Worm (Caenorhabditis elegans) whole organism, L3 larva: ENCODE measurements around the gene alg-4.
A peak's percentile ranks its signal among the peaks of the same experiment; 100 is the strongest.

Experiments
- R02D3.7 ChIP-seq: fragments of 150-350 bp; optimal IDR thresholded peaks from 2 replicates; lab custom pipeline; 2014; ENCODE audit warnings: missing biosample characterization, missing genetic modification characterization
- aly-2 ChIP-seq: fragments of 150-350 bp; optimal IDR thresholded peaks from 2 replicates; lab custom pipeline; 2014; ENCODE audit warnings: missing biosample characterization, missing genetic modification characterization
- ama-1 ChIP-seq: fragments of 150-350 bp; optimal IDR thresholded peaks from 2 replicates; lab custom pipeline; 2018
- ceh-16 ChIP-seq: sonication (generic microtip); optimal IDR thresholded peaks from 2 replicates; lab custom pipeline; 2017; ENCODE audit warnings: missing biosample characterization, missing genetic modification characterization
- ceh-28 ChIP-seq: fragments of 150-350 bp; optimal IDR thresholded peaks from 2 replicates; lab custom pipeline; 2014; ENCODE audit warnings: missing biosample characterization, missing genetic modification reagents, missing genetic modification characterization
- ceh-82 ChIP-seq: fragments of 150-350 bp; optimal IDR thresholded peaks from 2 replicates; lab custom pipeline; 2014; ENCODE audit warnings: missing biosample characterization, missing genetic modification characterization
- ceh-9 ChIP-seq: sonication (generic microtip); optimal IDR thresholded peaks from 2 replicates; lab custom pipeline; 2018; ENCODE audit warnings: missing biosample characterization, missing genetic modification characterization
- daf-12 ChIP-seq: fragments of 150-350 bp; optimal IDR thresholded peaks from 2 replicates; lab custom pipeline; 2014; ENCODE audit warnings: missing biosample characterization, missing genetic modification reagents, missing genetic modification characterization
- egl-27 ChIP-seq: sonication (generic microtip); optimal IDR thresholded peaks from 4 replicates; lab custom pipeline; 2017; ENCODE audit warnings: missing biosample characterization, missing genetic modification reagents, missing genetic modification characterization
- elt-1 ChIP-seq: fragments of 150-350 bp; optimal IDR thresholded peaks from 2 replicates; lab custom pipeline; 2014; ENCODE audit warnings: missing biosample characterization, missing genetic modification characterization
- elt-2 ChIP-seq: sonication (generic microtip); optimal IDR thresholded peaks from 2 replicates; lab custom pipeline; 2016; ENCODE audit warnings: missing genetic modification reagents, mild to moderate bottlenecking, missing genetic modification characterization, missing compliant biosample characterization
- elt-3 ChIP-seq, 3 experiments: fragments of 150-350 bp in 1 of 3; sonication (generic microtip) in 2 of 3; optimal IDR thresholded peaks; 2 replicates in 2 of 3; 4 replicates in 1 of 3; lab custom pipeline; 2014 to 2017; ENCODE audit warnings: missing biosample characterization in 3 of 3, missing genetic modification characterization in 3 of 3
- eor-1 ChIP-seq, 2 experiments: fragments of 150-350 bp; optimal IDR thresholded peaks; 2 replicates each; lab custom pipeline; 2014 to 2018; ENCODE audit warnings: missing biosample characterization in 2 of 2, missing genetic modification characterization in 2 of 2
- fkh-10 ChIP-seq: sonication (generic microtip); optimal IDR thresholded peaks from 2 replicates; lab custom pipeline; 2017; ENCODE audit warnings: missing biosample characterization, missing genetic modification reagents, missing genetic modification characterization
- fkh-2 ChIP-seq: fragments of 150-350 bp; optimal IDR thresholded peaks from 2 replicates; lab custom pipeline; 2014; ENCODE audit warnings: missing biosample characterization, missing genetic modification reagents, missing genetic modification characterization
- fos-1 ChIP-seq: fragments of 150-350 bp; optimal IDR thresholded peaks from 2 replicates; lab custom pipeline; 2014; ENCODE audit warnings: missing biosample characterization, missing genetic modification characterization
- hmg-11 ChIP-seq: sonication (generic microtip); optimal IDR thresholded peaks from 2 replicates; lab custom pipeline; 2016; ENCODE audit warnings: missing genetic modification characterization, missing compliant biosample characterization
- jun-1 ChIP-seq: fragments of 150-350 bp; optimal IDR thresholded peaks from 2 replicates; lab custom pipeline; 2014; ENCODE audit warnings: missing biosample characterization, missing genetic modification reagents, missing genetic modification characterization
- lin-39 ChIP-seq: fragments of 150-350 bp; optimal IDR thresholded peaks from 2 replicates; lab custom pipeline; 2018; ENCODE audit warnings: missing biosample characterization, missing genetic modification reagents, missing genetic modification characterization
- mdl-1 ChIP-seq: fragments of 150-350 bp; optimal IDR thresholded peaks from 2 replicates; lab custom pipeline; 2014; ENCODE audit warnings: missing biosample characterization, missing genetic modification characterization
- nfya-1 ChIP-seq: sonication (generic microtip); optimal IDR thresholded peaks from 2 replicates; lab custom pipeline; 2017; ENCODE audit warnings: missing genetic modification characterization, mild to moderate bottlenecking, missing compliant biosample characterization, antibody characterized with exemption, moderate library complexity; ENCODE audit not compliant: insufficient read depth
- nhr-11 ChIP-seq: fragments of 150-350 bp; optimal IDR thresholded peaks from 2 replicates; lab custom pipeline; 2014; ENCODE audit warnings: missing biosample characterization, missing genetic modification characterization
- nhr-23 ChIP-seq: fragments of 150-350 bp; optimal IDR thresholded peaks from 2 replicates; lab custom pipeline; 2014; ENCODE audit warnings: missing biosample characterization, missing genetic modification reagents, missing genetic modification characterization
- nhr-25 ChIP-seq: sonication (generic microtip); optimal IDR thresholded peaks from 2 replicates; lab custom pipeline; 2017; ENCODE audit warnings: missing biosample characterization, missing genetic modification characterization
- nhr-43 ChIP-seq: sonication (generic microtip); optimal IDR thresholded peaks from 2 replicates; lab custom pipeline; 2016; ENCODE audit warnings: mild to moderate bottlenecking, missing genetic modification characterization, missing compliant biosample characterization; ENCODE audit not compliant: poor library complexity, severe bottlenecking
- nhr-67 ChIP-seq: fragments of 150-350 bp; optimal IDR thresholded peaks from 2 replicates; lab custom pipeline; 2014; ENCODE audit warnings: missing biosample characterization, missing genetic modification characterization
- pha-4 ChIP-seq: fragments of 150-350 bp; optimal IDR thresholded peaks from 2 replicates; lab custom pipeline; 2014; ENCODE audit warnings: missing biosample characterization, missing genetic modification reagents, missing genetic modification characterization
- pqm-1 ChIP-seq: fragments of 150-350 bp; optimal IDR thresholded peaks from 2 replicates; lab custom pipeline; 2017; ENCODE audit warnings: missing biosample characterization, missing genetic modification characterization, inconsistent platforms
- sea-2 ChIP-seq: fragments of 150-350 bp; sonication (generic microtip); optimal IDR thresholded peaks from 4 replicates; lab custom pipeline; 2014; ENCODE audit warnings: missing biosample characterization, missing genetic modification reagents, missing genetic modification characterization
- skn-1 ChIP-seq: fragments of 150-350 bp; optimal IDR thresholded peaks from 2 replicates; lab custom pipeline; 2014; ENCODE audit warnings: missing biosample characterization, missing genetic modification characterization
- snpc-4 ChIP-seq: fragments of 150-350 bp; optimal IDR thresholded peaks from 2 replicates; lab custom pipeline; 2014; ENCODE audit warnings: missing biosample characterization, missing genetic modification characterization
- tbx-2 ChIP-seq: sonication (generic microtip); optimal IDR thresholded peaks from 2 replicates; lab custom pipeline; 2016; ENCODE audit warnings: mild to moderate bottlenecking, missing genetic modification characterization, missing compliant biosample characterization
- unc-39 ChIP-seq: sonication (generic microtip); optimal IDR thresholded peaks from 4 replicates; lab custom pipeline; 2017; ENCODE audit warnings: missing biosample characterization, missing genetic modification characterization
- unc-62 ChIP-seq: fragments of 150-350 bp; sonication (generic microtip); optimal IDR thresholded peaks from 4 replicates; lab custom pipeline; 2014; ENCODE audit warnings: missing biosample characterization, missing genetic modification reagents, missing genetic modification characterization
- zag-1 ChIP-seq: fragments of 150-350 bp; optimal IDR thresholded peaks from 2 replicates; lab custom pipeline; 2014; ENCODE audit warnings: missing biosample characterization, missing genetic modification characterization
- ztf-11 ChIP-seq: fragments of 150-350 bp; optimal IDR thresholded peaks from 2 replicates; lab custom pipeline; 2014; ENCODE audit warnings: missing biosample characterization, missing genetic modification characterization

alg-4 gene

DNA sequence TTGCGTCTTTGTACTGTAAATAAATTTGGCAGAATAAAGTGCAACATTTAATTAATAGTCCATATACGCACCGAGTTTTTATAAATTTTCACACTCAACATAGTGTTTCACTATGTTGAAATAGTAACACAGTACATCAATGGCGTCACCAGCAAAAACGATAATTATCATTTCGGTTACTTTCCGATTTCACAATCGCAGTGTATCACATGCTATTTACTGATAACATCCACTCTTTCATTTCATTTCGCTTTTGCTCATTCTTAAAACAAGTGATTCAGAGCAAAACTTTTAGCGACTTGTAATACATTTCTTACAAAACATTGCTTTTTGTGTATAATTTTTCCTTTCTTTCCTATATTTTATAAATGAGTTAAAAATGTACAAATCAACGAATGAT, 22.5 kb upstream of the alg-4 start, which contains the start of gene cbp-3:
Gene cbp-3, plus strand, starts transcription at position 272 of the 400 bp plus-strand sequence.
- TF ChIP-seq unc-62 (GFP tag; lab: Kevin White, UChicago) (no peak), elt-2 (tag; lab: Kevin White, UChicago) (peak; percentile 83), ceh-82 (tag; lab: Kevin White, UChicago) (no peak), ama-1 (lab: Kevin White, UChicago) (no peak), nhr-43 (no peak), lin-39 (tag; lab: Kevin White, UChicago) (no peak), pqm-1 (tag; lab: Kevin White, UChicago) (peak; percentile 93), jun-1 (tag; lab: Kevin White, UChicago) (no peak), pha-4 (tag; lab: Kevin White, UChicago) (peak; percentile 66), nhr-67 (no peak)

DNA sequence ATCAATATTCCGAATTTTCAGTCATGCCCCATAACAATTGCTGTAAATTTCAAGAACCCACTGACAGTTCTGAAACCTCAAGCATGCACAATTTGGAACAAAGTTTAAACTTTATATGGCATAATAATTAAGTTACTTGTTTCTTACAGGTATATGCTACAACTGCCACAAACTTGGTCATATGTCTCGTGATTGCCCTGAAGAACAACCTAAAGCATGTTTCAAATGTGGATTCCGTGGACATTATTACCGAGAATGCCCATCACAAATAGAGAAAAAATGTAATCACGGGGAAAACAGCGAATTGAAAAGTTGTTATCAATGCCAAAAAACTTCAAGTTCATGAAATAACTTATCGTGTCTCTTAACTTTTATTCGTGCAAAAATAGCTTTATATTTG, 21.8 kb upstream of the alg-4 start:
- TF ChIP-seq elt-2 (tag; lab: Kevin White, UChicago) (peak; percentile 17), snpc-4 (tag; lab: Kevin White, UChicago) (no peak)

DNA sequence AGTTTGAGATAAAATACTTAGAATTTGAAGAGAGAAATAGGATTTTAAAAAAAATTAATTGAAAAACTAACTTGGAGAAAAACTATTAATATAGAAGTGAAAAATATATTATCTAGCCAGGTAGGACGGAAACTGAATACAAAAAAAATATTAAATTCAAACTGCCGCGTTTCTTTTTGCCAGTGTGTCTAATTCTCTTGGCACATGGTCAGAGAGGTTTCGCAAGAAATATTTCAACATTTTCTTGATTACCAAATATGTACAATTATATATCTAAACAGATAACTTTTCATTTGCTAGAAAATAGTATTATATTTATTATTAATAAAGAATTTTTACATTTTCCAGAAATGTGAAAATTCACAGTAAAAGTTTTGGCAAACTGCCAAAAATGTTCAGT, 21.3 kb upstream of the alg-4 start:
- TF ChIP-seq R02D3.7 (tag; lab: Kevin White, UChicago), result no peak
- TF ChIP-seq egl-27, result no peak
- no peak for TF ChIP-seq ceh-9 (tag; lab: Kevin White, UChicago)
- TF ChIP-seq nhr-11, result no peak
- TF ChIP-seq daf-12, result no peak
- TF ChIP-seq fos-1 (tag; lab: Kevin White, UChicago), result no peak
- TF ChIP-seq mdl-1 (tag; lab: Kevin White, UChicago), result no peak
- TF ChIP-seq elt-2 (tag; lab: Kevin White, UChicago), result no peak
- TF ChIP-seq lin-39 (tag; lab: Kevin White, UChicago), result no peak
- TF ChIP-seq elt-1, result no peak

DNA sequence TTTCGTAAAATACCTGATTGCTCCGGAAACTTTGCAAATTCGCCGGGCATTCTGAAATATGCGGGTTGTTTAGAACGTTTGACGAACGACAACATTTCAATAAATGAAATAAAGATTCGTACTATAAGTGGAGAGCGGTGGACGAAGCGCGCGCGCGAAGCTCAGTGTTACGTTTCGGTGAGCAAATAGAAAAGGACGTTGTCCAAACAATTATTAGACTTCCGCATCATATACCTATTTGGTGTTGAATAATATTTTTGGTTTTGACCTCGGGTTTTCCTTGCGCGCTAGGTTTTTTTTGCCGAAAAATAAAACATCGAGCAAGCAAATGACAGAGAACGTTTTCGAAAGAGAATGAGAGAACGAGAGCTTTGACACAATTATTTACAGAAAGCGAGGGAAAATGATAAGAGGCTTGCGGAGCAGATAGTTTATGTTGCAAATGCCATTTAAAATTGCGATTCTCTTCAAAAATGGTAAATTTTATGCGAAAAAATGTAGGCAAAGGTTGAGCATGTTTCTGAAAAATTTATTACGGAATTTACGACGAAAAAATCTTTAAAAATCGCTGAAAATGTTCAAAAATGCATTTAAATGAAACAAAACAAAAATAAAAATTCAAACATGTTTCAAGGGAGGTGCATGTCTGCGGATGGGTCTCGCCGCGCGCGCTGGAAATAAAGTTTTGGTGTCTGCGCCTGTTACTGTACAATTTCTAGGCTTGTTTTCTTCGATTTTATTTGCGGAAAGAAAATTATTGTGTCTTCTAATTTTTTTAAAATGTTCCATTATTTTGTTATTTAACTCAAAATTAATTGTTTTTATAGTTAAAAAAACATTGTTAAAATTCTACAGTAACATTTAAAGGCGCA, 19.6 kb upstream of the alg-4 start, which contains the start of the genes cyld-1 and F40F12.9:
Gene cyld-1, minus strand, starts transcription at position 51 of the 872 bp plus-strand sequence.
Gene F40F12.9, plus strand, starts transcription at position 721 of the 872 bp plus-strand sequence.
- TF ChIP-seq hmg-11 (tag; lab: Kevin White, UChicago) (no peak), elt-2 (tag; lab: Kevin White, UChicago) (peak; percentile 45), aly-2 (no peak), tbx-2 (tag; lab: Kevin White, UChicago) (no peak), pha-4 (tag; lab: Kevin White, UChicago) (peak; percentile 87), elt-3 (tag; optimal IDR thresholded peaks at IDR 0.05; lab: Kevin White, UChicago) (no peak), fkh-2 (tag; lab: Kevin White, UChicago) (no peak), fkh-10 (GFP tag; lab: Kevin White, UChicago) (no peak)

DNA sequence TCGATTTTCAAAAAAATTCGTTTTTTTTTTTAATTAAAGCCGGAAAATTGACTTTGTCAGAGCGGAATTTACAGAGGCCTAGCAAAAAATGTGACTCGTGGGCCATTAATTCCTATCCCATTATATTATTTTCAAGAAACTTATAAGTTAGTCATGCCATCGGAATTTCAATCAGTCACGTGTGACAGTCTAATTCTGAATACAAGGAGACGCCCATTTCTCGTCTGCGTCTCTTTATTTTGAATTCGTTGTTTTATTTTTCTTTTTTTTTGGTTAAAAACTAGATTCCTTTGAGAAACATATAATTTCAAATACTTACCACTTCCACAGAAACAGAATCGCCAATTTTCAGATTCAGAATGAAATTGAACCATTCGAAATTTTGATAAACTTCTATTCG, 17.5 kb upstream of the alg-4 start:
- no peak for TF ChIP-seq daf-12
- TF ChIP-seq elt-2 (tag; lab: Kevin White, UChicago), result no peak
- no peak for TF ChIP-seq fos-1 (tag; lab: Kevin White, UChicago)
- no peak for TF ChIP-seq snpc-4 (tag; lab: Kevin White, UChicago)
- no peak for TF ChIP-seq nhr-43
- no peak for TF ChIP-seq ama-1 (lab: Kevin White, UChicago)
- no peak for TF ChIP-seq nhr-25 (tag; lab: Kevin White, UChicago)
- no peak for TF ChIP-seq sea-2 (GFP tag; lab: Kevin White, UChicago)
- no peak for TF ChIP-seq ceh-28 (tag; lab: Kevin White, UChicago)
- no peak for TF ChIP-seq unc-39 (tag; lab: Kevin White, UChicago)
- no peak for TF ChIP-seq nhr-23 (tag; lab: Kevin White, UChicago)
- no peak for TF ChIP-seq fkh-2 (tag; lab: Kevin White, UChicago)
- TF ChIP-seq ceh-9 (tag; lab: Kevin White, UChicago), result no peak

DNA sequence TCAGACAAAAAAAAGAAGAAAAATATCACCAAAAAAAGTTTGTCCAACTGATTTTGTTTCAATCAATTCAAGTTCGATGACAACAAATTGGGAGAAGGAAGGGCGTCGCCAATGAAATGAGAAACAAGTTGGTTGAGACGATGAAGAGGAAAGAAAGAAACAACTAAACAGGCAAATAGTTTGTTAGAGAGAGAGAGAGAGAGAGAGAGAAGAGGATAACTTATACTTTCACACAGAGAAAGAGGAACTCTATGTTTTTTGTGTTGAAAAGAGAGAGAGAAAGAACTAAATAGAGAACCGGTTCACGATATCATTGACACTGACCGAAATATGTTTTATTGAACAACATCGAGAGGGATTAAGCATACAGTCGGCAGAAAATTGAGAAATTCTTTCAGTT, 16.4 kb upstream of the alg-4 start:
- no peak for TF ChIP-seq R02D3.7 (tag; lab: Kevin White, UChicago)
- no peak for TF ChIP-seq eor-1 (tag; optimal IDR thresholded peaks at IDR 0.05; lab: Kevin White, UChicago)
- TF ChIP-seq fkh-10 (GFP tag; lab: Kevin White, UChicago), result no peak
- no peak for TF ChIP-seq nhr-67
- TF ChIP-seq ceh-16 (tag; lab: Kevin White, UChicago), result no peak
- no peak for TF ChIP-seq ama-1 (lab: Kevin White, UChicago)
- TF ChIP-seq zag-1 (tag; lab: Kevin White, UChicago), result no peak
- TF ChIP-seq hmg-11 (tag; lab: Kevin White, UChicago), result no peak
- peak; percentile 28 for TF ChIP-seq nhr-43
- TF ChIP-seq skn-1 (tag; lab: Kevin White, UChicago), result no peak
- no peak for TF ChIP-seq nfya-1 (tag; lab: Kevin White, UChicago)
- TF ChIP-seq lin-39 (tag; lab: Kevin White, UChicago), result no peak
- no peak for TF ChIP-seq ztf-11
- no peak for TF ChIP-seq nhr-11
- TF ChIP-seq fos-1 (tag; lab: Kevin White, UChicago), result no peak
- no peak for TF ChIP-seq unc-39 (tag; lab: Kevin White, UChicago)
- TF ChIP-seq sea-2 (GFP tag; lab: Kevin White, UChicago), result no peak
- peak; percentile 25 for TF ChIP-seq pha-4 (tag; lab: Kevin White, UChicago)
- peak; percentile 49 for TF ChIP-seq nhr-23 (tag; lab: Kevin White, UChicago)
- TF ChIP-seq elt-2 (tag; lab: Kevin White, UChicago), result no peak
